Fruit fly (Drosophila melanogaster): Measurements from ENCODE around the gene CG15912.

DNA sequence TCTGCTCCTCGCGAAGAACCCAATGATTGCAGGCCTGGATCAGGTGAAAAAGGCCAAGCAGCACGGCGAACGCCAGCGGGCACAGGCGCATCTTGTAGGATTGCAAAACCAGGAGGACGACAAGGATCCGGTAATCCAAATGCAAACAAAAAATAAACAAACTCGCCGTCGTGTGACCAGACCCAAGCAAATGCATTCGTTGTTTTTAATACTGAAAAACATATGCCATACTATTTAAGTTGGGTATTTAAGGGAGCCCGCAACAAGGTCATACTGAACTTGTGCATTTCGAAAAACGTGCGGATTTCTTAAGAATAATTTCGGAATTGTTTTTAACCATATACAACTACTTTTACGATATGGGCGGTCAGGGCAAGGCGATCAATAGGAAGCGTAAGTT is 2.8 kb downstream of the CG15912 start, which contains the start of the genes CG11436 and CG3527:
- TF ChIP-seq h (optimal IDR thresholded peaks at IDR 0.05) (no peak), psq (optimal IDR thresholded peaks at IDR 0.05) (no peak), ttk (optimal IDR thresholded peaks at IDR 0.05) (no peak), insv (optimal IDR thresholded peaks at IDR 0.05) (no peak)

All from Kc167 (cell line).